Fruit fly (Drosophila melanogaster) whole organism, embryonic: Measurements from ENCODE around the gene Muc30E.

Source experiments
- Adf1 ChIP-seq: fragments of 200-800 bp; sonication (Bioruptor generic); IDR thresholded peaks from 2 replicates; pipeline ENCODE4 v1.3.6; 2022; ENCODE audit warnings: missing biosample characterization, missing genetic modification characterization
- Awh ChIP-seq: fragments of 200-800 bp; sonication (Bioruptor generic); IDR thresholded peaks from 2 replicates; pipeline ENCODE4, ENCODE4 v1.3.6; 2022; ENCODE audit warnings: missing biosample characterization, missing genetic modification characterization
- B-H1 ChIP-seq: fragments of 200-800 bp; sonication (Bioruptor generic); IDR thresholded peaks from 3 replicates; pipeline ENCODE4 v1.3.6; 2022; ENCODE audit warnings: missing biosample characterization, missing genetic modification characterization
- CG10366 ChIP-seq: fragments of 200-800 bp; sonication (Bioruptor generic); IDR thresholded peaks from 2 replicates; pipeline ENCODE4 v1.3.6; 2022; ENCODE audit warnings: missing biosample characterization, missing genetic modification characterization
- CG10462 ChIP-seq: fragments of 200-800 bp; sonication (Bioruptor generic); optimal IDR thresholded peaks from 2 replicates; lab custom pipeline; 2016; ENCODE audit warnings: missing biosample characterization, missing genetic modification characterization
- CG10543 ChIP-seq: fragments of 200-800 bp; sonication (Bioruptor generic); optimal IDR thresholded peaks from 3 replicates; lab custom pipeline; 2017; ENCODE audit warnings: missing biosample characterization, mild to moderate bottlenecking, missing genetic modification characterization, moderate library complexity
- CG11723 ChIP-seq: fragments of 200-800 bp; sonication (Bioruptor generic); optimal IDR thresholded peaks from 2 replicates; lab custom pipeline; 2017; ENCODE audit warnings: missing biosample characterization, mild to moderate bottlenecking, missing genetic modification characterization
- CG13894 ChIP-seq: fragments of 200-800 bp; sonication (Bioruptor generic); optimal IDR thresholded peaks from 3 replicates; lab custom pipeline; 2018; ENCODE audit warnings: missing biosample characterization, mild to moderate bottlenecking, missing genetic modification characterization, moderate library complexity
- CG14667 ChIP-seq: fragments of 200-800 bp; sonication (Bioruptor generic); IDR thresholded peaks from 2 replicates; pipeline ENCODE4 v1.3.6; 2022; ENCODE audit warnings: missing biosample characterization, missing genetic modification characterization
- CG15601 ChIP-seq: fragments of 200-800 bp; sonication (Bioruptor generic); optimal IDR thresholded peaks from 3 replicates; lab custom pipeline; 2019; ENCODE audit warnings: missing biosample characterization, mild to moderate bottlenecking, missing genetic modification characterization, moderate library complexity
- CG18262 ChIP-seq: fragments of 200-800 bp; optimal IDR thresholded peaks from 3 replicates; lab custom pipeline; 2019; ENCODE audit warnings: missing biosample characterization, mild to moderate bottlenecking, missing genetic modification characterization, moderate library complexity
- CG3065 ChIP-seq: fragments of 200-800 bp; sonication (Bioruptor generic); optimal IDR thresholded peaks from 2 replicates; lab custom pipeline; 2016; ENCODE audit warnings: missing biosample characterization, missing genetic modification characterization
- CG3163 ChIP-seq: fragments of 200-800 bp; sonication (Bioruptor generic); optimal IDR thresholded peaks from 3 replicates; lab custom pipeline; 2016; ENCODE audit warnings: missing biosample characterization, missing genetic modification characterization
- CG4328 ChIP-seq: fragments of 200-800 bp; sonication (Bioruptor generic); optimal IDR thresholded peaks from 3 replicates; lab custom pipeline; 2017; ENCODE audit warnings: missing biosample characterization, missing genetic modification reagents, missing genetic modification characterization
- CG4424 ChIP-seq: fragments of 200-800 bp; sonication (Bioruptor generic); optimal IDR thresholded peaks from 3 replicates; lab custom pipeline; 2016; ENCODE audit warnings: missing biosample characterization, missing genetic modification characterization
- CG7839 ChIP-seq: fragments of 200-800 bp; sonication (Bioruptor generic); optimal IDR thresholded peaks from 3 replicates; lab custom pipeline; 2018; ENCODE audit warnings: missing biosample characterization, mild to moderate bottlenecking, missing genetic modification characterization, moderate library complexity
- CG7963 ChIP-seq: fragments of 200-800 bp; sonication (Bioruptor generic); IDR thresholded peaks from 3 replicates; pipeline ENCODE4 v1.3.6; 2022; ENCODE audit warnings: missing biosample characterization, missing genetic modification characterization; ENCODE audit not compliant: partially characterized antibody
- CG8765 ChIP-seq: fragments of 200-800 bp; sonication (Bioruptor generic); IDR thresholded peaks from 2 replicates; pipeline ENCODE4 v1.3.6; 2022; ENCODE audit warnings: missing biosample characterization, missing genetic modification characterization
- CTCF ChIP-seq: fragments of 200-800 bp; sonication (Bioruptor generic); optimal IDR thresholded peaks from 2 replicates; lab custom pipeline; 2017; ENCODE audit warnings: missing biosample characterization, mild to moderate bottlenecking, missing genetic modification characterization, moderate library complexity
- Dfd ChIP-seq, 2 experiments: fragments of >200 bp; optimal IDR thresholded peaks; 2 replicates each; lab custom pipeline; 2017; ENCODE audit warnings: missing biosample characterization in 2 of 2, missing genetic modification characterization in 2 of 2
- Dip3 ChIP-seq: fragments of 200-800 bp; sonication (Bioruptor generic); optimal IDR thresholded peaks from 3 replicates; lab custom pipeline; 2016; ENCODE audit warnings: missing biosample characterization, missing genetic modification characterization
- ERR ChIP-seq: fragments of 200-800 bp; sonication (Bioruptor generic); optimal IDR thresholded peaks from 2 replicates; lab custom pipeline; 2016; ENCODE audit warnings: missing biosample characterization, missing genetic modification characterization
- Hr3 ChIP-seq: fragments of 200-800 bp; sonication (Bioruptor generic); optimal IDR thresholded peaks from 3 replicates; lab custom pipeline; 2016; ENCODE audit warnings: missing biosample characterization, missing genetic modification characterization
- Hsf ChIP-seq: fragments of 200-800 bp; sonication (Bioruptor generic); optimal IDR thresholded peaks from 3 replicates; lab custom pipeline; 2016; ENCODE audit warnings: missing biosample characterization, missing genetic modification characterization
- Lhr ChIP-seq: fragments of 200-800 bp; sonication (Bioruptor generic); optimal IDR thresholded peaks from 3 replicates; lab custom pipeline; 2017; ENCODE audit warnings: mild to moderate bottlenecking, missing biosample characterization, missing genetic modification reagents, missing genetic modification characterization
- MTF-1 ChIP-seq: fragments of 200-800 bp; sonication (Bioruptor generic); optimal IDR thresholded peaks from 2 replicates; lab custom pipeline; 2018; ENCODE audit warnings: missing biosample characterization, mild to moderate bottlenecking, missing genetic modification characterization, borderline replicate concordance
- Mrtf ChIP-seq: fragments of 200-800 bp; sonication (Bioruptor generic); IDR thresholded peaks from 3 replicates; pipeline ENCODE4 v1.3.6; 2022; ENCODE audit warnings: missing biosample characterization, missing genetic modification characterization
- NC2α ChIP-seq: fragments of 200-800 bp; sonication (Bioruptor generic); optimal IDR thresholded peaks from 2 replicates; lab custom pipeline; 2016; ENCODE audit warnings: missing biosample characterization, missing genetic modification characterization
- Nf-YA ChIP-seq: fragments of 200-800 bp; sonication (Bioruptor generic); IDR thresholded peaks from 2 replicates; pipeline ENCODE4 v1.3.6; 2022; ENCODE audit warnings: missing biosample characterization, missing genetic modification characterization
- Trl ChIP-seq, 3 experiments: fragments of >200 bp in 2 of 3; fragments of 200-800 bp in 1 of 3; sonication (Bioruptor generic) in 1 of 3; optimal IDR thresholded peaks; 2 replicates in 1 of 3; 3 replicates in 2 of 3; lab custom pipeline; 2016 to 2017; ENCODE audit warnings: missing biosample characterization in 1 of 3, missing genetic modification characterization in 1 of 3
- ac ChIP-seq: fragments of 200-800 bp; sonication (Bioruptor generic); optimal IDR thresholded peaks from 3 replicates; lab custom pipeline; 2017; ENCODE audit warnings: missing biosample characterization, mild to moderate bottlenecking, missing genetic modification characterization
- ase ChIP-seq: fragments of 200-800 bp; sonication (Bioruptor generic); IDR thresholded peaks from 3 replicates; pipeline ENCODE4 v1.3.6; 2022; ENCODE audit warnings: missing biosample characterization, missing genetic modification characterization
- chif ChIP-seq, 2 experiments: fragments of 200-800 bp; sonication (Bioruptor generic); optimal IDR thresholded peaks; 3 replicates each; lab custom pipeline; 2016; ENCODE audit warnings: missing biosample characterization in 2 of 2, missing genetic modification characterization in 2 of 2
- chn ChIP-seq: fragments of 200-800 bp; sonication (Bioruptor generic); optimal IDR thresholded peaks from 2 replicates; lab custom pipeline; 2016; ENCODE audit warnings: missing biosample characterization, missing genetic modification characterization
- danr ChIP-seq: fragments of 200-800 bp; sonication (Bioruptor generic); IDR thresholded peaks from 2 replicates; pipeline ENCODE4 v1.3.6; 2022; ENCODE audit warnings: missing biosample characterization, missing genetic modification characterization
- dmrt99B ChIP-seq: fragments of 200-800 bp; sonication (Bioruptor generic); optimal IDR thresholded peaks from 2 replicates; lab custom pipeline; 2018; ENCODE audit warnings: missing biosample characterization, mild to moderate bottlenecking, missing genetic modification characterization, moderate library complexity
- dysf ChIP-seq: fragments of 200-800 bp; sonication (Bioruptor generic); IDR thresholded peaks from 3 replicates; pipeline ENCODE4 v1.3.6; 2022; ENCODE audit warnings: missing biosample characterization, missing genetic modification characterization
- fd3F ChIP-seq: fragments of 200-800 bp; sonication (Bioruptor generic); optimal IDR thresholded peaks from 2 replicates; lab custom pipeline; 2018; ENCODE audit warnings: missing biosample characterization, mild to moderate bottlenecking, missing genetic modification characterization, moderate library complexity
- fd96Cb ChIP-seq: fragments of 200-800 bp; sonication (Bioruptor generic); optimal IDR thresholded peaks from 2 replicates; lab custom pipeline; 2018; ENCODE audit warnings: missing biosample characterization, mild to moderate bottlenecking, missing genetic modification characterization, moderate library complexity
- gce ChIP-seq: fragments of 200-800 bp; sonication (Bioruptor generic); IDR thresholded peaks from 3 replicates; pipeline ENCODE4 v1.3.6; 2022; ENCODE audit warnings: missing biosample characterization, missing genetic modification characterization
- ham ChIP-seq: fragments of 200-800 bp; sonication (Bioruptor generic); IDR thresholded peaks from 2 replicates; pipeline ENCODE4 v1.3.6; 2022; ENCODE audit warnings: missing biosample characterization, missing genetic modification characterization
- maf-S ChIP-seq: fragments of 200-800 bp; sonication (Bioruptor generic); optimal IDR thresholded peaks from 2 replicates; lab custom pipeline; 2016; ENCODE audit warnings: missing biosample characterization, missing genetic modification characterization
- mam ChIP-seq: fragments of 200-800 bp; sonication (Bioruptor generic); optimal IDR thresholded peaks from 3 replicates; lab custom pipeline; 2016; ENCODE audit warnings: missing biosample characterization, missing genetic modification characterization
- peb ChIP-seq: fragments of 200-800 bp; sonication (Bioruptor generic); IDR thresholded peaks from 2 replicates; pipeline ENCODE4 v1.3.6; 2022; ENCODE audit warnings: missing biosample characterization, missing genetic modification characterization
- pho ChIP-seq: fragments of 200-800 bp; sonication (Bioruptor generic); optimal IDR thresholded peaks from 2 replicates; lab custom pipeline; 2016; ENCODE audit warnings: missing biosample characterization, missing genetic modification characterization
- psq ChIP-seq: fragments of 200-800 bp; sonication (Bioruptor generic); optimal IDR thresholded peaks from 2 replicates; lab custom pipeline; 2017; ENCODE audit warnings: missing biosample characterization, missing genetic modification characterization
- pzg ChIP-seq: fragments of 200-800 bp; sonication (Bioruptor generic); optimal IDR thresholded peaks from 3 replicates; lab custom pipeline; 2018; ENCODE audit warnings: missing biosample characterization, mild to moderate bottlenecking, missing genetic modification characterization, moderate library complexity
- schlank ChIP-seq: fragments of 200-800 bp; sonication (Bioruptor generic); optimal IDR thresholded peaks from 2 replicates; lab custom pipeline; 2018; ENCODE audit warnings: missing biosample characterization, mild to moderate bottlenecking, missing genetic modification characterization
- sens-2 ChIP-seq: fragments of 200-800 bp; sonication (Bioruptor generic); IDR thresholded peaks from 2 replicates; pipeline ENCODE4 v1.3.6; 2022; ENCODE audit warnings: missing biosample characterization, missing genetic modification characterization
- sug ChIP-seq: fragments of 200-800 bp; optimal IDR thresholded peaks from 2 replicates; lab custom pipeline; 2019; ENCODE audit warnings: missing biosample characterization, mild to moderate bottlenecking, missing genetic modification characterization, moderate library complexity
- tap ChIP-seq: fragments of 200-800 bp; optimal IDR thresholded peaks from 3 replicates; lab custom pipeline; 2019; ENCODE audit warnings: missing biosample characterization, mild to moderate bottlenecking, missing genetic modification characterization, moderate library complexity
- twi ChIP-seq: fragments of 200-800 bp; optimal IDR thresholded peaks from 2 replicates; lab custom pipeline; 2019; ENCODE audit warnings: missing biosample characterization, mild to moderate bottlenecking, missing genetic modification characterization, moderate library complexity
- wdn ChIP-seq: fragments of 200-800 bp; sonication (Bioruptor generic); IDR thresholded peaks from 2 replicates; pipeline ENCODE4 v1.3.6; 2022; ENCODE audit warnings: missing biosample characterization, missing genetic modification characterization

Muc30E gene

dm6 chr2L:9864337-9864736 is 38.6 kb downstream of the Muc30E start (continued):
- TF ChIP-seq CG18262 (tag; lab: Kevin White, UChicago) (no peak), wdn (GFP tag; lab: Robert Waterston, UW) (no peak), CG3163 (GFP tag; lab: Kevin White, UChicago) (no peak), CG10462 (GFP tag; lab: Kevin White, UChicago) (no peak), Trl (optimal IDR thresholded peaks at IDR 0.05; lab: Kevin White, UChicago) (no peak), Trl (GFP tag; optimal IDR thresholded peaks at IDR 0.05; lab: Kevin White, UChicago) (no peak), CG7963 (GFP tag; lab: Robert Waterston, UW) (no peak), schlank (tag; lab: Kevin White, UChicago) (no peak), NC2α (GFP tag; lab: Kevin White, UChicago) (no peak), CG15601 (no peak), peb (GFP tag; lab: Robert Waterston, UW) (no peak), Awh (no peak), ham (GFP tag; lab: Robert Waterston, UW) (no peak), ERR (GFP tag; lab: Kevin White, UChicago) (no peak), Adf1 (GFP tag; lab: Robert Waterston, UW) (no peak), Hsf (GFP tag; lab: Kevin White, UChicago) (peak; percentile 15), Lhr (GFP tag; lab: Kevin White, UChicago) (no peak), ase (GFP tag; lab: Robert Waterston, UW) (no peak), pho (peak; percentile 14), ac (GFP tag; lab: Kevin White, UChicago) (no peak), CG7839 (no peak), CG4328 (GFP tag; lab: Kevin White, UChicago) (no peak), fd3F (GFP tag; lab: Kevin White, UChicago) (no peak), psq (no peak), CG13894 (tag; lab: Kevin White, UChicago) (no peak), sug (no peak), tap (no peak), twi (tag; lab: Kevin White, UChicago) (no peak), sens-2 (GFP tag; lab: Robert Waterston, UW) (no peak), chif (GFP tag; optimal IDR thresholded peaks at IDR 0.05; lab: Kevin White, UChicago) (no peak), gce (no peak), fd96Cb (tag; lab: Kevin White, UChicago) (no peak), pzg (GFP tag; lab: Kevin White, UChicago) (no peak), CG14667 (GFP tag; lab: Robert Waterston, UW) (no peak), Hr3 (GFP tag; lab: Kevin White, UChicago) (no peak), Nf-YA (GFP tag; lab: Robert Waterston, UW) (no peak), Dip3 (GFP tag; lab: Kevin White, UChicago) (no peak), CG10366 (no peak), Mrtf (no peak), CG3065 (no peak), dysf (GFP tag; lab: Robert Waterston, UW) (0 out of 3 replicates have a peak, but pooled peaks have one; percentile 40), CG8765 (GFP tag; lab: Robert Waterston, UW) (no peak), dmrt99B (tag; lab: Kevin White, UChicago) (peak; percentile 39), MTF-1 (GFP tag; lab: Kevin White, UChicago) (no peak), B-H1 (GFP tag; lab: Robert Waterston, UW) (no peak), Dfd (GFP tag; optimal IDR thresholded peaks at IDR 0.05; lab: Kevin White, UChicago) (no peak), danr (GFP tag; lab: Robert Waterston, UW) (no peak), CTCF (GFP tag; lab: Kevin White, UChicago) (no peak), CG11723 (GFP tag; lab: Kevin White, UChicago) (no peak), mam (GFP tag; lab: Kevin White, UChicago) (no peak), chn (GFP tag; lab: Kevin White, UChicago) (no peak), CG10543 (GFP tag; lab: Kevin White, UChicago) (no peak), maf-S (GFP tag; lab: Kevin White, UChicago) (no peak), CG4424 (GFP tag; lab: Kevin White, UChicago) (no peak)
